Fruit fly (Drosophila melanogaster): ENCODE results near the gene CG43060.

DNA sequence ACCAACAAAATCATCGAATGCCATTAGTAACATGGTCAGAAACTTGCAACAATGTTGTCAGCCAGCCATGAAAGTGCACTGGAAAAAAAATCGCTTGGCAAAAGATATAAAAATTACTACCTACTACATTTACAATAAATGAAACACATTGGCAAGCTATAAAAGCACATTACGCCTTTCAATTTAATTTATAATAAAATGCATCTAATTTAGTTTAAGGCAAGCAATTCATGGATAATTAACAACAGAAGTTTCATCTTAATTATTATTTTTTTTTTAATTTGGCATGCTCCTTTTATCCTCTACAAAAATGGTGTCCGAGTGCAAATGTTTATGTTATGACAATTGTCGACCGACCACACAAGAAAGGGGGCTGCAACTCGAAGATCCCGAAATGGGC is 2.1 kb upstream of the CG43060 start:
- TF ChIP-seq dsf (GFP tag; optimal IDR thresholded peaks at IDR 0.05; ENCODE audit: borderline replicate concordance) (no peak), lola (GFP tag; optimal IDR thresholded peaks at IDR 0.05) (no peak), Hnf4 (GFP tag; optimal IDR thresholded peaks at IDR 0.05) (no peak)
